Worm (Caenorhabditis elegans) whole organism, L4/young adult: Measurements from ENCODE around the gene pyp-1.

Source experiments
- W03F9.2 ChIP-seq: fragments of 150-350 bp; optimal IDR thresholded peaks from 2 replicates; lab custom pipeline; 2014; ENCODE audit warnings: missing biosample characterization, missing genetic modification characterization
- him-1 ChIP-seq: sonication (generic microtip); optimal IDR thresholded peaks from 2 replicates; lab custom pipeline; 2016; ENCODE audit warnings: missing genotype, missing genetic modification reagents, missing genetic modification characterization, missing compliant biosample characterization

DNA sequence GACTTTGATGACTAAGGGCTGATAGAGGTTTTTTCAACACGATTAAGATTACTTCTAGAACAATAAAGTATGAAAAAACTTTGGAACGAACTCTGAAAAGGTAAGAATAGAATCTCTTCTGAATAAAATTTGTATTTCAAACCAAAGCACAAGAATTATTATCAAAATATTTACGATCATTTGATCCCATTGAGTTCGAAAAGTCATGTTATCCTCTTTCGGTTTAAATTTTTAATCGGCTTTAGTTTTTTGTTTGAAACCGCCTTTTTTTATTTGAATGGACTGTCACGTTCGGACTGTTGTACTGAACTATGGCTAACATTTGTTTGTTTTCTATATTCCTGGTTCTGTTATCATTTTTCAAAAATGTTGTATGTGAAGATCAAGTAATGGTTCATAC is 24.3 kb downstream of the pyp-1 start, which contains the start of gene C47E12.9:
- TF ChIP-seq him-1: no peak
- no peak for TF ChIP-seq W03F9.2 (tag; lab: Kevin White, UChicago)
